Worm (Caenorhabditis elegans) whole organism, young adult: ENCODE results near the gene nep-21.

Source experiments
- Y53G8AR.9 ChIP-seq: fragments of 200-800 bp; sonication (Bioruptor generic); conservative IDR thresholded peaks from 2 replicates; pipeline ENCODE4 v1.3.6; 2022; ENCODE audit warnings: missing genetic modification reagents, missing genetic modification characterization, missing compliant biosample characterization
- Y79H2A.3 ChIP-seq: fragments of 200-800 bp; sonication (Bioruptor generic); conservative IDR thresholded peaks from 2 replicates; pipeline ENCODE4 v1.3.6; 2022; ENCODE audit warnings: missing genetic modification reagents, missing genetic modification characterization, missing compliant biosample characterization
- ama-1 ChIP-seq, 3 experiments: fragments of 150-350 bp in 1 of 3; sonication (generic microtip) in 2 of 3; optimal IDR thresholded peaks; 2 replicates each; lab custom pipeline; 2014 to 2018; ENCODE audit warnings: missing biosample characterization in 2 of 3, missing genetic modification characterization in 2 of 3, missing genetic modification reagents in 2 of 3
- lin-26 ChIP-seq: fragments of 200-800 bp; sonication (Bioruptor generic); IDR thresholded peaks from 2 replicates; pipeline ENCODE4 v1.3.6; 2022; ENCODE audit warnings: missing genetic modification reagents, missing genetic modification characterization, missing compliant biosample characterization
- lin-54 ChIP-seq: fragments of 200-800 bp; sonication (Bioruptor generic); optimal IDR thresholded peaks from 2 replicates; lab custom pipeline; 2018; ENCODE audit warnings: mild to moderate bottlenecking, missing genetic modification characterization, missing compliant biosample characterization
- lsy-27 ChIP-seq: sonication (generic microtip); optimal IDR thresholded peaks from 2 replicates; lab custom pipeline; 2017; ENCODE audit warnings: missing genetic modification characterization, mild to moderate bottlenecking, missing compliant biosample characterization, antibody characterized with exemption, missing genotype, borderline replicate concordance; ENCODE audit not compliant: insufficient read depth
- unc-62 ChIP-seq: fragments of 150-350 bp; optimal IDR thresholded peaks from 2 replicates; lab custom pipeline; 2014; ENCODE audit warnings: missing biosample characterization, missing genetic modification reagents, missing genetic modification characterization

DNA sequence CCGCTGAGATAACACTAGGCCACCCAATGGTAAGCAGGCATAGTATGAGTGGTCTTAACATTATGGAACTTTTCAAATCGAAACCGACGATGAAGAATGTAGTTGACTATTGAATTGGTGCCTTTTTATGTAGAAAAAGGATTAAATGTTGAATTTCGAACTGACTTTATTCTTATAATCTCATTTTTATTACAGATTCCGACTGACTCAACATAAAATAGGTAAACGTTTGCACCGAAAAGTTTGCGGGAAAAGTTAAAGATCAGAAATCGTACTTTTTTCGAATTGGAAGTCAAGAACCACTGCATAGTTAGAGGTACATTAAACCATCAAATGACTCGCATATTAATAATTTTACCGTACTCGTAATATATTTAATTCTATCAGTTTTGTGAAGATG lies 27.9 kb upstream of the nep-21 start, which contains the start of gene K02E11.7:
- TF ChIP-seq ama-1 (optimal IDR thresholded peaks at IDR 0.05; lab: Kevin White, UChicago), result no peak
- no peak for TF ChIP-seq ama-1 (GFP tag; optimal IDR thresholded peaks at IDR 0.05; lab: Kevin White, UChicago)
- no peak for TF ChIP-seq lin-54 (GFP tag; lab: Kevin White, UChicago)
- TF ChIP-seq unc-62 (GFP tag; lab: Kevin White, UChicago), result no peak
- no peak for TF ChIP-seq lsy-27 (tag; lab: Kevin White, UChicago)
- TF ChIP-seq Y53G8AR.9 (GFP tag; lab: Robert Waterston, UW), result no peak
- TF ChIP-seq Y79H2A.3 (GFP tag; lab: Robert Waterston, UW), result no peak
- no peak for TF ChIP-seq lin-26
